Fruit fly (Drosophila melanogaster) whole organism, embryonic: ENCODE results near the gene CG7006.
A peak's percentile ranks its signal among the peaks of the same experiment; 100 is the strongest.

Experiments
- Abd-B ChIP-seq: fragments of 200-800 bp; sonication (Bioruptor generic); optimal IDR thresholded peaks from 2 replicates; lab custom pipeline; 2018; ENCODE audit warnings: missing biosample characterization, mild to moderate bottlenecking, missing genetic modification characterization, moderate library complexity
- Antp ChIP-seq: fragments of 200-800 bp; sonication (Bioruptor generic); optimal IDR thresholded peaks from 3 replicates; lab custom pipeline; 2016; ENCODE audit warnings: missing biosample characterization, missing genetic modification characterization
- CG11696 ChIP-seq: fragments of 200-800 bp; sonication (Bioruptor generic); IDR thresholded peaks from 2 replicates; pipeline ENCODE4 v1.3.6; 2022; ENCODE audit warnings: missing biosample characterization, missing genetic modification characterization
- CG13123 ChIP-seq: fragments of 200-800 bp; sonication (Bioruptor generic); optimal IDR thresholded peaks from 2 replicates; lab custom pipeline; 2016; ENCODE audit warnings: missing biosample characterization, missing genetic modification characterization
- CG13424 ChIP-seq: fragments of 200-800 bp; sonication (Bioruptor generic); optimal IDR thresholded peaks from 2 replicates; lab custom pipeline; 2019; ENCODE audit warnings: missing biosample characterization, mild to moderate bottlenecking, missing genetic modification characterization, moderate library complexity
- CG13624 ChIP-seq: fragments of 200-800 bp; sonication (Bioruptor generic); optimal IDR thresholded peaks from 2 replicates; lab custom pipeline; 2016; ENCODE audit warnings: missing biosample characterization, missing genetic modification characterization
- CG14667 ChIP-seq: fragments of 200-800 bp; sonication (Bioruptor generic); IDR thresholded peaks from 2 replicates; pipeline ENCODE4 v1.3.6; 2022; ENCODE audit warnings: missing biosample characterization, missing genetic modification characterization
- CG14710 ChIP-seq: fragments of 200-800 bp; sonication (Bioruptor generic); optimal IDR thresholded peaks from 3 replicates; lab custom pipeline; 2019; ENCODE audit warnings: missing biosample characterization, mild to moderate bottlenecking, missing genetic modification characterization, moderate library complexity
- CG15696 ChIP-seq: fragments of 200-800 bp; sonication (Bioruptor generic); optimal IDR thresholded peaks from 2 replicates; lab custom pipeline; 2019; ENCODE audit warnings: missing biosample characterization, mild to moderate bottlenecking, missing genetic modification characterization, moderate library complexity
- CG17361 ChIP-seq: fragments of 200-800 bp; sonication (Bioruptor generic); IDR thresholded peaks from 3 replicates; pipeline ENCODE4 v1.3.6; 2022; ENCODE audit warnings: missing biosample characterization, missing genetic modification characterization
- CG1832 ChIP-seq: fragments of 200-800 bp; sonication (Bioruptor generic); optimal IDR thresholded peaks from 2 replicates; lab custom pipeline; 2017; ENCODE audit warnings: missing biosample characterization, mild to moderate bottlenecking, missing genetic modification characterization, inconsistent platforms
- CG2889 ChIP-seq: fragments of 200-800 bp; sonication (Bioruptor generic); IDR thresholded peaks from 3 replicates; pipeline ENCODE4 v1.3.6; 2022; ENCODE audit warnings: missing biosample characterization, missing genetic modification characterization
- CG32772 ChIP-seq: fragments of 200-800 bp; sonication (Bioruptor generic); IDR thresholded peaks from 2 replicates; pipeline ENCODE4 v1.3.6; 2022; ENCODE audit warnings: missing biosample characterization, missing genetic modification characterization
- CG33557 ChIP-seq: fragments of 200-800 bp; sonication (Bioruptor generic); optimal IDR thresholded peaks from 2 replicates; lab custom pipeline; 2019; ENCODE audit warnings: missing biosample characterization, mild to moderate bottlenecking, missing genetic modification characterization, moderate library complexity
- CG6654 ChIP-seq: fragments of 200-800 bp; sonication (Bioruptor generic); optimal IDR thresholded peaks from 2 replicates; lab custom pipeline; 2017; ENCODE audit warnings: missing biosample characterization, mild to moderate bottlenecking, missing genetic modification characterization
- CG7786 ChIP-seq: fragments of 200-800 bp; sonication (Bioruptor generic); optimal IDR thresholded peaks from 2 replicates; lab custom pipeline; 2016; ENCODE audit warnings: missing biosample characterization, missing genetic modification characterization
- Deaf1 ChIP-seq: fragments of 200-800 bp; optimal IDR thresholded peaks from 3 replicates; lab custom pipeline; 2019; ENCODE audit warnings: missing biosample characterization, mild to moderate bottlenecking, missing genetic modification characterization, moderate library complexity
- HLH3B ChIP-seq: fragments of 200-800 bp; sonication (Bioruptor generic); IDR thresholded peaks from 2 replicates; pipeline ENCODE4 v1.3.6; 2022; ENCODE audit warnings: missing biosample characterization, missing genetic modification characterization
- Hr78 ChIP-seq, 2 experiments: fragments of 200-800 bp in 1 of 2; fragments of >200 bp in 1 of 2; sonication (Bioruptor generic) in 1 of 2; optimal IDR thresholded peaks; 2 replicates each; lab custom pipeline; 2017 to 2019; ENCODE audit warnings: missing biosample characterization in 2 of 2, missing genetic modification characterization in 2 of 2, mild to moderate bottlenecking in 1 of 2, moderate library complexity in 1 of 2
- Jarid2 ChIP-seq: fragments of 200-800 bp; sonication (Bioruptor generic); optimal IDR thresholded peaks from 3 replicates; lab custom pipeline; 2017; ENCODE audit warnings: mild to moderate bottlenecking, missing biosample characterization, missing genetic modification reagents, missing genetic modification characterization
- Meics ChIP-seq: fragments of 200-800 bp; sonication (Bioruptor generic); optimal IDR thresholded peaks from 2 replicates; lab custom pipeline; 2017; ENCODE audit warnings: missing biosample characterization, mild to moderate bottlenecking, missing genetic modification characterization
- Ptx1 ChIP-seq: fragments of 200-800 bp; sonication (Bioruptor generic); IDR thresholded peaks from 2 replicates; pipeline ENCODE4 v1.3.6; 2022; ENCODE audit warnings: missing biosample characterization, missing genetic modification characterization
- Rx ChIP-seq: fragments of 200-800 bp; sonication (Bioruptor generic); IDR thresholded peaks from 2 replicates; pipeline ENCODE4 v1.3.6; 2022; ENCODE audit warnings: missing biosample characterization, missing genetic modification characterization
- ab ChIP-seq: fragments of 200-800 bp; sonication (Bioruptor generic); optimal IDR thresholded peaks from 2 replicates; lab custom pipeline; 2016; ENCODE audit warnings: missing biosample characterization, missing genetic modification characterization
- abd-A ChIP-seq: fragments of 200-800 bp; sonication (Bioruptor generic); optimal IDR thresholded peaks from 3 replicates; lab custom pipeline; 2019; ENCODE audit warnings: missing biosample characterization, mild to moderate bottlenecking, missing genetic modification characterization, moderate library complexity
- ac ChIP-seq: fragments of 200-800 bp; sonication (Bioruptor generic); optimal IDR thresholded peaks from 3 replicates; lab custom pipeline; 2017; ENCODE audit warnings: missing biosample characterization, mild to moderate bottlenecking, missing genetic modification characterization
- ap ChIP-seq: fragments of 200-800 bp; sonication (Bioruptor generic); IDR thresholded peaks from 2 replicates; pipeline ENCODE4 v1.3.6; 2022; ENCODE audit warnings: missing biosample characterization, missing genetic modification characterization
- cg ChIP-seq: fragments of 200-800 bp; sonication (Bioruptor generic); optimal IDR thresholded peaks from 3 replicates; lab custom pipeline; 2019; ENCODE audit warnings: missing biosample characterization, mild to moderate bottlenecking, missing genetic modification characterization, moderate library complexity
- crol ChIP-seq: fragments of 200-800 bp; sonication (Bioruptor generic); IDR thresholded peaks from 2 replicates; pipeline ENCODE4 v1.3.6; 2022; ENCODE audit warnings: missing biosample characterization, missing genetic modification characterization
- da ChIP-seq: fragments of 200-800 bp; sonication (Bioruptor generic); optimal IDR thresholded peaks from 2 replicates; lab custom pipeline; 2016; ENCODE audit warnings: missing biosample characterization, missing genetic modification characterization
- dati ChIP-seq: fragments of 200-800 bp; sonication (Bioruptor generic); IDR thresholded peaks from 2 replicates; pipeline ENCODE4 v1.3.6; 2022; ENCODE audit warnings: missing biosample characterization, missing genetic modification characterization
- dpn ChIP-seq, 2 experiments: fragments of 200-800 bp; sonication (Bioruptor generic); optimal IDR thresholded peaks; 3 replicates each; lab custom pipeline; 2016; ENCODE audit warnings: missing biosample characterization in 2 of 2, missing genetic modification characterization in 2 of 2
- emc ChIP-seq: fragments of 200-800 bp; sonication (Bioruptor generic); optimal IDR thresholded peaks from 2 replicates; lab custom pipeline; 2016; ENCODE audit warnings: missing biosample characterization, missing genetic modification characterization
- ems ChIP-seq: fragments of 200-800 bp; sonication (Bioruptor generic); optimal IDR thresholded peaks from 3 replicates; lab custom pipeline; 2016; ENCODE audit warnings: missing biosample characterization, missing genetic modification characterization
- eve ChIP-seq, 2 experiments: fragments of >200 bp; optimal IDR thresholded peaks; 2 replicates each; lab custom pipeline; 2017; ENCODE audit warnings: missing biosample characterization in 2 of 2, missing genetic modification characterization in 2 of 2
- fd3F ChIP-seq: fragments of 200-800 bp; sonication (Bioruptor generic); optimal IDR thresholded peaks from 2 replicates; lab custom pipeline; 2018; ENCODE audit warnings: missing biosample characterization, mild to moderate bottlenecking, missing genetic modification characterization, moderate library complexity
- ftz-f1 ChIP-seq: fragments of 200-800 bp; sonication (Bioruptor generic); optimal IDR thresholded peaks from 2 replicates; lab custom pipeline; 2016; ENCODE audit warnings: missing biosample characterization, missing genetic modification characterization
- kay ChIP-seq: fragments of 200-800 bp; sonication (Bioruptor generic); optimal IDR thresholded peaks from 2 replicates; lab custom pipeline; 2016; ENCODE audit warnings: missing biosample characterization, missing genetic modification characterization
- luna ChIP-seq: fragments of 200-800 bp; sonication (Bioruptor generic); optimal IDR thresholded peaks from 2 replicates; lab custom pipeline; 2016; ENCODE audit warnings: missing biosample characterization, missing genetic modification characterization
- maf-S ChIP-seq: fragments of 200-800 bp; sonication (Bioruptor generic); optimal IDR thresholded peaks from 2 replicates; lab custom pipeline; 2016; ENCODE audit warnings: missing biosample characterization, missing genetic modification characterization
- otp ChIP-seq: fragments of 200-800 bp; sonication (Bioruptor generic); IDR thresholded peaks from 3 replicates; pipeline ENCODE4, ENCODE4 v1.3.6; 2022; ENCODE audit warnings: missing biosample characterization, missing genetic modification characterization
- p53 ChIP-seq: fragments of 200-800 bp; sonication (Bioruptor generic); optimal IDR thresholded peaks from 2 replicates; lab custom pipeline; 2016; ENCODE audit warnings: missing biosample characterization, missing genetic modification characterization
- sisA ChIP-seq: fragments of 200-800 bp; sonication (Bioruptor generic); IDR thresholded peaks from 2 replicates; pipeline ENCODE4 v1.3.6; 2022; ENCODE audit warnings: missing biosample characterization, missing genetic modification characterization
- slou ChIP-seq: fragments of 200-800 bp; sonication (Bioruptor generic); optimal IDR thresholded peaks from 3 replicates; lab custom pipeline; 2016; ENCODE audit warnings: missing biosample characterization, missing genetic modification characterization
- slp2 ChIP-seq: fragments of 200-800 bp; sonication (Bioruptor generic); optimal IDR thresholded peaks from 2 replicates; lab custom pipeline; 2016; ENCODE audit warnings: missing biosample characterization, missing genetic modification characterization
- so ChIP-seq: fragments of 200-800 bp; sonication (Bioruptor generic); IDR thresholded peaks from 3 replicates; pipeline ENCODE4 v1.3.6; 2022; ENCODE audit warnings: missing biosample characterization, missing genetic modification characterization
- stwl ChIP-seq: fragments of 200-800 bp; sonication (Bioruptor generic); optimal IDR thresholded peaks from 3 replicates; lab custom pipeline; 2018; ENCODE audit warnings: missing biosample characterization, mild to moderate bottlenecking, missing genetic modification characterization, moderate library complexity
- ttk ChIP-seq: fragments of 200-800 bp; sonication (Bioruptor generic); IDR thresholded peaks from 2 replicates; pipeline ENCODE4 v2.1.2; 2022; ENCODE audit warnings: missing biosample characterization, missing genetic modification characterization
- twi ChIP-seq: fragments of 200-800 bp; optimal IDR thresholded peaks from 2 replicates; lab custom pipeline; 2019; ENCODE audit warnings: missing biosample characterization, mild to moderate bottlenecking, missing genetic modification characterization, moderate library complexity
- wdn ChIP-seq: fragments of 200-800 bp; sonication (Bioruptor generic); IDR thresholded peaks from 2 replicates; pipeline ENCODE4 v1.3.6; 2022; ENCODE audit warnings: missing biosample characterization, missing genetic modification characterization
- wek ChIP-seq: fragments of 200-800 bp; sonication (Bioruptor generic); optimal IDR thresholded peaks from 3 replicates; lab custom pipeline; 2018; ENCODE audit warnings: missing biosample characterization, mild to moderate bottlenecking, missing genetic modification characterization, moderate library complexity
- zfh2 ChIP-seq: fragments of 200-800 bp; sonication (Bioruptor generic); optimal IDR thresholded peaks from 2 replicates; lab custom pipeline; 2016; ENCODE audit warnings: missing biosample characterization, missing genetic modification characterization

CG7006 gene

dm6 chr3R:24850420-24850819, at the start of gene CG7006 (continued):
- TF ChIP-seq HLH3B (GFP tag; lab: Robert Waterston, UW) (peak; percentile 65), so (no peak), CG13424 (tag; lab: Kevin White, UChicago) (peak; percentile 43), CG15696 (no peak), stwl (tag; lab: Kevin White, UChicago) (peak; percentile 95), p53 (GFP tag; lab: Kevin White, UChicago) (peak; percentile 15), Deaf1 (tag; lab: Kevin White, UChicago) (no peak), maf-S (peak; percentile 84), Ptx1 (GFP tag; lab: Robert Waterston, UW) (peak; percentile 64), twi (tag; lab: Kevin White, UChicago) (no peak), cg (GFP tag; lab: Kevin White, UChicago) (no peak), CG14667 (no peak), ems (GFP tag; lab: Kevin White, UChicago) (peak; percentile 69), CG14710 (tag; lab: Kevin White, UChicago) (peak; percentile 61), CG32772 (GFP tag; lab: Robert Waterston, UW) (peak; percentile 50; the same call in 1 of the 2 replicates), eve (GFP tag; optimal IDR thresholded peaks at IDR 0.05; lab: Kevin White, UChicago) (no peak), CG2889 (GFP tag; lab: Robert Waterston, UW) (no peak), slou (GFP tag; lab: Kevin White, UChicago) (peak; percentile 67), luna (GFP tag; lab: Kevin White, UChicago) (peak; percentile 16), CG13624 (peak; percentile 90), ttk (GFP tag; lab: Robert Waterston, UW) (peak; percentile 52), wek (GFP tag; lab: Kevin White, UChicago) (no peak), ab (GFP tag; lab: Kevin White, UChicago) (peak; percentile 16), CG17361 (GFP tag; lab: Robert Waterston, UW) (peak; percentile 60; the same call in 2 of the 3 replicates), CG11696 (GFP tag; lab: Robert Waterston, UW) (no peak), dati (GFP tag; lab: Robert Waterston, UW) (no peak), Hr78 (GFP tag; optimal IDR thresholded peaks at IDR 0.05; lab: Kevin White, UChicago) (no peak), da (peak; percentile 32), Meics (GFP tag; lab: Kevin White, UChicago) (peak; percentile 54), CG13123 (peak; percentile 50), Antp (GFP tag; lab: Kevin White, UChicago) (peak; percentile 78), CG33557 (GFP tag; lab: Kevin White, UChicago) (no peak), Rx (GFP tag; lab: Robert Waterston, UW) (peak; percentile 32; the same call in 1 of the 2 replicates), otp (GFP tag; lab: Robert Waterston, UW) (0 out of 3 replicates have a peak, but pooled peaks have one; percentile 18), CG6654 (GFP tag; lab: Kevin White, UChicago) (no peak), ftz-f1 (GFP tag; lab: Kevin White, UChicago) (no peak), CG1832 (no peak), fd3F (GFP tag; lab: Kevin White, UChicago) (no peak), dpn (GFP tag; optimal IDR thresholded peaks at IDR 0.05; lab: Kevin White, UChicago) (peak; percentile 84 to 92), crol (GFP tag; lab: Robert Waterston, UW) (no peak), Jarid2 (GFP tag; lab: Kevin White, UChicago) (peak; percentile 7), slp2 (GFP tag; lab: Kevin White, UChicago) (peak; percentile 60), CG7786 (GFP tag; lab: Kevin White, UChicago) (peak; percentile 85), abd-A (tag; lab: Kevin White, UChicago) (no peak), kay (GFP tag; lab: Kevin White, UChicago) (peak; percentile 69), Abd-B (GFP tag; lab: Kevin White, UChicago) (peak; percentile 27), zfh2 (GFP tag; lab: Kevin White, UChicago) (peak; percentile 91), wdn (GFP tag; lab: Robert Waterston, UW) (peak; percentile 58), sisA (GFP tag; lab: Robert Waterston, UW) (peak; percentile 51; the same call in 1 of the 2 replicates), ac (no peak), ap (GFP tag; lab: Robert Waterston, UW) (0 out of 2 replicates have a peak, but pooled peaks have one; percentile 18), emc (GFP tag; lab: Kevin White, UChicago) (peak; percentile 23)
